Worm (Caenorhabditis elegans): ENCODE results near the gene F38C2.7.

Gene F38C2.7

ce11 chrIV:16280614-16281013 is 3.4 kb upstream of the F38C2.7 start, which contains the start of gene clec-191:
TSS of gene clec-191 (minus strand) at chrIV:16280714.
- no peak for TF ChIP-seq zfp-2 (tag; optimal IDR thresholded peaks at IDR 0.05)
- TF ChIP-seq Y105C5A.15 (GFP tag; IDR thresholded peaks at IDR 0.05), result no peak
- no peak for TF ChIP-seq Y5F2A.4 (GFP tag; optimal IDR thresholded peaks at IDR 0.05)
- no peak for TF ChIP-seq D1046.2 (GFP tag; IDR thresholded peaks at IDR 0.05)
- no peak for TF ChIP-seq nhr-102 (tag; optimal IDR thresholded peaks at IDR 0.05)
- no peak for TF ChIP-seq mes-2 (tag; optimal IDR thresholded peaks at IDR 0.05; ENCODE audit: poor library complexity, severe bottlenecking)
- TF ChIP-seq lin-13 (GFP tag; optimal IDR thresholded peaks at IDR 0.05), result no peak
- TF ChIP-seq dmd-9 (GFP tag; IDR thresholded peaks at IDR 0.05), result no peak
- TF ChIP-seq zip-11 (GFP tag; IDR thresholded peaks at IDR 0.05), result no peak
- no peak for TF ChIP-seq fkh-10 (GFP tag; optimal IDR thresholded peaks at IDR 0.05)
- TF ChIP-seq ctbp-1 (GFP tag; IDR thresholded peaks at IDR 0.05), result no peak
- TF ChIP-seq tag-97 (GFP tag; IDR thresholded peaks at IDR 0.05), result no peak
- TF ChIP-seq daf-16 (GFP tag; optimal IDR thresholded peaks at IDR 0.05), result no peak
- no peak for TF ChIP-seq daf-16 (tag; optimal IDR thresholded peaks at IDR 0.05)
- TF ChIP-seq ztf-7 (tag; optimal IDR thresholded peaks at IDR 0.05), result no peak
- TF ChIP-seq tra-1 (GFP tag; IDR thresholded peaks at IDR 0.05), result no peak
- no peak for TF ChIP-seq attf-4 (tag; optimal IDR thresholded peaks at IDR 0.05)
- no peak for TF ChIP-seq mep-1 (tag; optimal IDR thresholded peaks at IDR 0.05)
- no peak for TF ChIP-seq lir-3 (tag; optimal IDR thresholded peaks at IDR 0.05)
- no peak for TF ChIP-seq Y48G9A.11 (GFP tag; IDR thresholded peaks at IDR 0.05)

- TF ChIP-seq vab-7 (GFP tag; IDR thresholded peaks at IDR 0.05), result no peak
- TF ChIP-seq egl-43 (GFP tag; IDR thresholded peaks at IDR 0.05), result no peak
- no peak for TF ChIP-seq zfp-3 (GFP tag; conservative IDR thresholded peaks at IDR 0.05)
- TF ChIP-seq hlh-30 (tag; optimal IDR thresholded peaks at IDR 0.05; ENCODE audit: insufficient read depth), result no peak
- no peak for TF ChIP-seq aha-1 (tag)
- no peak for TF ChIP-seq nhr-77 (tag; optimal IDR thresholded peaks at IDR 0.05)
- TF ChIP-seq nhr-42 (GFP tag; IDR thresholded peaks at IDR 0.05), result no peak
- no peak for TF ChIP-seq unc-62 (GFP tag; optimal IDR thresholded peaks at IDR 0.05 in 1 of 2)
- TF ChIP-seq unc-62 (tag; optimal IDR thresholded peaks at IDR 0.05), result no peak
- no peak for TF ChIP-seq fkh-10 (GFP tag; optimal IDR thresholded peaks at IDR 0.05)
- no peak for TF ChIP-seq arid-1 (GFP tag; conservative IDR thresholded peaks at IDR 0.05)
- TF ChIP-seq Y75B8A.6 (GFP tag; IDR thresholded peaks at IDR 0.05), result no peak
- no peak for TF ChIP-seq rbr-2 (tag; optimal IDR thresholded peaks at IDR 0.05)
- no peak for TF ChIP-seq dpl-1 (GFP tag; optimal IDR thresholded peaks at IDR 0.05)
- TF ChIP-seq hif-1 (tag; optimal IDR thresholded peaks at IDR 0.05), result no peak
Measured at ce11 chrIV:16277902-16278301, 711 bp upstream of the F38C2.7 start, which contains the start of gene ccch-2. TSS of gene ccch-2 (plus strand) at chrIV:16278202.

ce11 chrIV:16270955-16271354 is 6.2 kb downstream of the F38C2.7 start, which contains the start of gene F38C2.4:
TSS of gene F38C2.4 (plus strand) at chrIV:16271255.
- no peak for TF ChIP-seq gei-8 (GFP tag; optimal IDR thresholded peaks at IDR 0.05)
- TF ChIP-seq T26A8.4 (GFP tag; IDR thresholded peaks at IDR 0.05), result no peak
- TF ChIP-seq mdl-1 (tag; optimal IDR thresholded peaks at IDR 0.05), result no peak
- no peak for TF ChIP-seq nhr-28 (tag; optimal IDR thresholded peaks at IDR 0.05)
- no peak for TF ChIP-seq mdt-29 (GFP tag; IDR thresholded peaks at IDR 0.05)
- TF ChIP-seq cey-2 (tag; optimal IDR thresholded peaks at IDR 0.05; ENCODE audit: borderline replicate concordance, insufficient read depth), result no peak
- TF ChIP-seq spr-1 (tag; optimal IDR thresholded peaks at IDR 0.05), result no peak
- no peak for TF ChIP-seq T20F7.1 (GFP tag; optimal IDR thresholded peaks at IDR 0.05)
- TF ChIP-seq tag-97 (GFP tag; IDR thresholded peaks at IDR 0.05), result no peak
- TF ChIP-seq lsy-2 (tag; optimal IDR thresholded peaks at IDR 0.05), result no peak
- TF ChIP-seq hif-1 (tag; optimal IDR thresholded peaks at IDR 0.05), result no peak
- no peak for TF ChIP-seq ctbp-1 (GFP tag; IDR thresholded peaks at IDR 0.05)
- TF ChIP-seq lin-1 (GFP tag; IDR thresholded peaks at IDR 0.05), result no peak
